Worm (Caenorhabditis elegans): ENCODE results near the gene arrd-4.

arrd-4 gene

ce11 chrII:9838260-9838935, at the start of gene arrd-4:
Gene arrd-4 (minus strand): TSS chrII:9838310.
- TF ChIP-seq ces-1 (GFP tag; optimal IDR thresholded peaks at IDR 0.05), result peak; percentile 99
- TF ChIP-seq zip-8 (tag; optimal IDR thresholded peaks at IDR 0.05), result no peak

- TF ChIP-seq bed-3 (GFP tag; optimal IDR thresholded peaks at IDR 0.05), result no peak
- TF ChIP-seq zip-8 (tag; optimal IDR thresholded peaks at IDR 0.05), result no peak
- no peak for TF ChIP-seq flh-1 (GFP tag; optimal IDR thresholded peaks at IDR 0.05)
- no peak for TF ChIP-seq lin-32 (GFP tag; optimal IDR thresholded peaks at IDR 0.05)
- TF ChIP-seq ces-1 (GFP tag; optimal IDR thresholded peaks at IDR 0.05), result no peak
- no peak for TF ChIP-seq ceh-83 (GFP tag; optimal IDR thresholded peaks at IDR 0.05)
- TF ChIP-seq sptf-1 (tag; optimal IDR thresholded peaks at IDR 0.05), result no peak
- TF ChIP-seq nhr-237 (tag; optimal IDR thresholded peaks at IDR 0.05), result no peak
- no peak for TF ChIP-seq drap-1 (GFP tag; optimal IDR thresholded peaks at IDR 0.05)
- TF ChIP-seq nhr-76 (tag; optimal IDR thresholded peaks at IDR 0.05), result no peak
- no peak for TF ChIP-seq cnd-1 (tag; optimal IDR thresholded peaks at IDR 0.05)
Observed at ce11 chrII:9886216-9886615, 48.1 kb upstream of the arrd-4 start, which contains the start of gene algn-8. Gene algn-8 (minus strand): TSS chrII:9886442.

- TF ChIP-seq sem-2 (GFP tag; optimal IDR thresholded peaks at IDR 0.05) (no peak), tbx-8 (GFP tag; optimal IDR thresholded peaks at IDR 0.05) (no peak), zip-8 (tag; optimal IDR thresholded peaks at IDR 0.05) (peak; percentile 16)
Observed at ce11 chrII:9880826-9881225, 42.7 kb upstream of the arrd-4 start, which contains the start of gene C08H9.15. Gene C08H9.15 (plus strand): TSS chrII:9881193.

- TF ChIP-seq mls-2 (tag; optimal IDR thresholded peaks at IDR 0.05) (no peak), ceh-83 (GFP tag; optimal IDR thresholded peaks at IDR 0.05) (no peak), ham-2 (GFP tag; optimal IDR thresholded peaks at IDR 0.05) (no peak), snpc-4 (tag; optimal IDR thresholded peaks at IDR 0.05) (no peak), nhr-12 (tag; optimal IDR thresholded peaks at IDR 0.05) (no peak), nhr-28 (tag; optimal IDR thresholded peaks at IDR 0.05) (no peak), blmp-1 (tag; optimal IDR thresholded peaks at IDR 0.05) (peak; percentile 35), sptf-1 (tag; optimal IDR thresholded peaks at IDR 0.05) (no peak)
Observed at ce11 chrII:9879815-9880214, 41.7 kb upstream of the arrd-4 start.

ce11 chrII:9874508-9875229, 36.6 kb upstream of the arrd-4 start, which contains the start of the genes chil-2 and ctsa-3.2:
Gene chil-2 (minus strand): TSS chrII:9874608.
Gene ctsa-3.2 (plus strand): TSS chrII:9875179.
- TF ChIP-seq lin-32 (GFP tag; optimal IDR thresholded peaks at IDR 0.05) (no peak), mab-5 (tag; optimal IDR thresholded peaks at IDR 0.05) (no peak), nhr-76 (tag; optimal IDR thresholded peaks at IDR 0.05) (no peak), mep-1 (tag; optimal IDR thresholded peaks at IDR 0.05) (no peak), ceh-39 (tag; optimal IDR thresholded peaks at IDR 0.05) (no peak), mls-2 (tag; optimal IDR thresholded peaks at IDR 0.05) (no peak), flh-1 (GFP tag; optimal IDR thresholded peaks at IDR 0.05) (no peak), nhr-237 (tag; optimal IDR thresholded peaks at IDR 0.05) (no peak), tbx-8 (GFP tag; optimal IDR thresholded peaks at IDR 0.05) (no peak)

ce11 chrII:9872961-9873360, 34.9 kb upstream of the arrd-4 start, which contains the start of gene chil-8:
Gene chil-8 (minus strand): TSS chrII:9873061.
- no peak for TF ChIP-seq unc-120 (tag; optimal IDR thresholded peaks at IDR 0.05; ENCODE audit: poor library complexity, severe bottlenecking)
- TF ChIP-seq M03D4.4 (tag; optimal IDR thresholded peaks at IDR 0.05), result no peak
- TF ChIP-seq drap-1 (GFP tag; optimal IDR thresholded peaks at IDR 0.05), result no peak
- TF ChIP-seq nhr-28 (tag; optimal IDR thresholded peaks at IDR 0.05), result no peak
- TF ChIP-seq nhr-237 (tag; optimal IDR thresholded peaks at IDR 0.05), result no peak
- TF ChIP-seq ceh-39 (tag; optimal IDR thresholded peaks at IDR 0.05), result no peak
- TF ChIP-seq ztf-11 (tag; optimal IDR thresholded peaks at IDR 0.05), result no peak
- no peak for TF ChIP-seq sptf-1 (tag; optimal IDR thresholded peaks at IDR 0.05)
- TF ChIP-seq elt-1 (tag; optimal IDR thresholded peaks at IDR 0.05; ENCODE audit: borderline replicate concordance, insufficient read depth), result no peak
- no peak for TF ChIP-seq tbx-8 (GFP tag; optimal IDR thresholded peaks at IDR 0.05)
- TF ChIP-seq mab-5 (tag; optimal IDR thresholded peaks at IDR 0.05), result no peak
- no peak for TF ChIP-seq snpc-4 (tag; optimal IDR thresholded peaks at IDR 0.05)
- no peak for TF ChIP-seq hlh-1 (tag; optimal IDR thresholded peaks at IDR 0.05)
- TF ChIP-seq elt-3 (tag; optimal IDR thresholded peaks at IDR 0.05), result no peak
- no peak for TF ChIP-seq lin-32 (GFP tag; optimal IDR thresholded peaks at IDR 0.05)
